Worm (Caenorhabditis elegans): ENCODE results near the gene Y75B8A.25.

The Y75B8A.25 gene

ce11 chrIII:12303084-12303483 is 29.2 kb downstream of the Y75B8A.25 start, which contains the start of gene mrp-8:
Gene mrp-8, minus strand, starts transcription at chrIII:12303184.
- TF ChIP-seq hmbx-1 (tag; optimal IDR thresholded peaks at IDR 0.05) (no peak), ceh-13 (GFP tag; optimal IDR thresholded peaks at IDR 0.05) (no peak), hmg-4 (GFP tag; optimal IDR thresholded peaks at IDR 0.05) (no peak), tbx-11 (GFP tag; IDR thresholded peaks at IDR 0.05) (no peak), tra-4 (tag; optimal IDR thresholded peaks at IDR 0.05) (no peak), F13C5.2 (tag; optimal IDR thresholded peaks at IDR 0.05) (no peak), flt-1 (GFP tag; IDR thresholded peaks at IDR 0.05) (no peak), ets-7 (tag; optimal IDR thresholded peaks at IDR 0.05) (no peak), ama-1 (optimal IDR thresholded peaks at IDR 0.05) (no peak), ceh-36 (tag; optimal IDR thresholded peaks at IDR 0.05) (no peak), tbx-37 (GFP tag; conservative IDR thresholded peaks at IDR 0.05) (no peak), pes-1 (GFP tag; IDR thresholded peaks at IDR 0.05) (no peak), sea-1 (GFP tag; conservative IDR thresholded peaks at IDR 0.05) (no peak), B0310.2 (tag; optimal IDR thresholded peaks at IDR 0.05) (no peak), aly-1 (tag; optimal IDR thresholded peaks at IDR 0.05) (no peak), hnd-1 (tag; optimal IDR thresholded peaks at IDR 0.05) (no peak), scrt-1 (GFP tag; IDR thresholded peaks at IDR 0.05) (no peak)

- no peak for TF ChIP-seq flt-1 (GFP tag; IDR thresholded peaks at IDR 0.05)
- TF ChIP-seq pes-1 (GFP tag; IDR thresholded peaks at IDR 0.05): no peak
- no peak for TF ChIP-seq B0310.2 (tag; optimal IDR thresholded peaks at IDR 0.05)
- no peak for TF ChIP-seq hmbx-1 (tag; optimal IDR thresholded peaks at IDR 0.05)
- TF ChIP-seq tbx-11 (GFP tag; IDR thresholded peaks at IDR 0.05): no peak
- TF ChIP-seq scrt-1 (GFP tag; IDR thresholded peaks at IDR 0.05): no peak
- TF ChIP-seq ceh-13 (GFP tag; optimal IDR thresholded peaks at IDR 0.05): no peak
- TF ChIP-seq ets-7 (tag; optimal IDR thresholded peaks at IDR 0.05): no peak
Measured at ce11 chrIII:12304805-12305377, 31.1 kb downstream of the Y75B8A.25 start.

ce11 chrIII:12307475-12307874 is 33.6 kb downstream of the Y75B8A.25 start, which contains the start of gene pqn-92:
Gene pqn-92, plus strand, starts transcription at chrIII:12307781.
- TF ChIP-seq ceh-36 (tag; optimal IDR thresholded peaks at IDR 0.05) (no peak), sea-1 (GFP tag; conservative IDR thresholded peaks at IDR 0.05) (no peak), scrt-1 (GFP tag; IDR thresholded peaks at IDR 0.05) (no peak), tbx-37 (GFP tag; conservative IDR thresholded peaks at IDR 0.05) (no peak)

ce11 chrIII:12312886-12313285 is 39.0 kb downstream of the Y75B8A.25 start, which contains the start of gene Y75B8A.39:
Gene Y75B8A.39, plus strand, starts transcription at chrIII:12313186.
- no peak for TF ChIP-seq pes-1 (GFP tag; IDR thresholded peaks at IDR 0.05)
- no peak for TF ChIP-seq B0310.2 (tag; optimal IDR thresholded peaks at IDR 0.05)
- TF ChIP-seq hmg-4 (GFP tag; optimal IDR thresholded peaks at IDR 0.05): no peak
- TF ChIP-seq flt-1 (GFP tag; IDR thresholded peaks at IDR 0.05): no peak
- TF ChIP-seq ets-7 (tag; optimal IDR thresholded peaks at IDR 0.05): no peak
- TF ChIP-seq F13C5.2 (tag; optimal IDR thresholded peaks at IDR 0.05): no peak
- no peak for TF ChIP-seq ceh-13 (GFP tag; optimal IDR thresholded peaks at IDR 0.05)
- TF ChIP-seq sea-1 (GFP tag; conservative IDR thresholded peaks at IDR 0.05): no peak
- TF ChIP-seq ama-1 (optimal IDR thresholded peaks at IDR 0.05): no peak
- no peak for TF ChIP-seq ceh-36 (tag; optimal IDR thresholded peaks at IDR 0.05)
- TF ChIP-seq tbx-37 (GFP tag; conservative IDR thresholded peaks at IDR 0.05): no peak
- no peak for TF ChIP-seq hmbx-1 (tag; optimal IDR thresholded peaks at IDR 0.05)
- TF ChIP-seq hnd-1 (tag; optimal IDR thresholded peaks at IDR 0.05): no peak
- no peak for TF ChIP-seq tbx-11 (GFP tag; IDR thresholded peaks at IDR 0.05)
- TF ChIP-seq tra-4 (tag; optimal IDR thresholded peaks at IDR 0.05): no peak
- TF ChIP-seq scrt-1 (GFP tag; IDR thresholded peaks at IDR 0.05): no peak
- TF ChIP-seq aly-1 (tag; optimal IDR thresholded peaks at IDR 0.05): no peak

ce11 chrIII:12315179-12315578 is 41.3 kb downstream of the Y75B8A.25 start, which contains the start of gene Y75B8A.37:
Gene Y75B8A.37, plus strand, starts transcription at chrIII:12315479.
- no peak for TF ChIP-seq hmbx-1 (tag; optimal IDR thresholded peaks at IDR 0.05)
- no peak for TF ChIP-seq B0310.2 (tag; optimal IDR thresholded peaks at IDR 0.05)
- TF ChIP-seq F13C5.2 (tag; optimal IDR thresholded peaks at IDR 0.05): no peak
- TF ChIP-seq aly-1 (tag; optimal IDR thresholded peaks at IDR 0.05): no peak
- TF ChIP-seq tra-4 (tag; optimal IDR thresholded peaks at IDR 0.05): no peak
- TF ChIP-seq pes-1 (GFP tag; IDR thresholded peaks at IDR 0.05): no peak
- no peak for TF ChIP-seq flt-1 (GFP tag; IDR thresholded peaks at IDR 0.05)
- TF ChIP-seq sea-1 (GFP tag; conservative IDR thresholded peaks at IDR 0.05): no peak
- TF ChIP-seq ama-1 (optimal IDR thresholded peaks at IDR 0.05): no peak
- TF ChIP-seq ceh-36 (tag; optimal IDR thresholded peaks at IDR 0.05): no peak
- TF ChIP-seq scrt-1 (GFP tag; IDR thresholded peaks at IDR 0.05): no peak

ce11 chrIII:12317492-12317891 is 43.7 kb downstream of the Y75B8A.25 start:
- no peak for TF ChIP-seq hmbx-1 (tag; optimal IDR thresholded peaks at IDR 0.05)
- no peak for TF ChIP-seq flt-1 (GFP tag; IDR thresholded peaks at IDR 0.05)
- TF ChIP-seq hnd-1 (tag; optimal IDR thresholded peaks at IDR 0.05): no peak
- no peak for TF ChIP-seq tbx-37 (GFP tag; conservative IDR thresholded peaks at IDR 0.05)
- no peak for TF ChIP-seq scrt-1 (GFP tag; IDR thresholded peaks at IDR 0.05)
- TF ChIP-seq F13C5.2 (tag; optimal IDR thresholded peaks at IDR 0.05): no peak
- TF ChIP-seq tbx-11 (GFP tag; IDR thresholded peaks at IDR 0.05): no peak
- no peak for TF ChIP-seq aly-1 (tag; optimal IDR thresholded peaks at IDR 0.05)
- TF ChIP-seq B0310.2 (tag; optimal IDR thresholded peaks at IDR 0.05): no peak
- TF ChIP-seq tra-4 (tag; optimal IDR thresholded peaks at IDR 0.05): no peak
- no peak for TF ChIP-seq ets-7 (tag; optimal IDR thresholded peaks at IDR 0.05)
- TF ChIP-seq ceh-13 (GFP tag; optimal IDR thresholded peaks at IDR 0.05): no peak
- no peak for TF ChIP-seq ama-1 (optimal IDR thresholded peaks at IDR 0.05)
- TF ChIP-seq ceh-36 (tag; optimal IDR thresholded peaks at IDR 0.05): no peak
- TF ChIP-seq pes-1 (GFP tag; IDR thresholded peaks at IDR 0.05): no peak
- TF ChIP-seq hmg-4 (GFP tag; optimal IDR thresholded peaks at IDR 0.05): no peak
- TF ChIP-seq sea-1 (GFP tag; conservative IDR thresholded peaks at IDR 0.05): no peak

- TF ChIP-seq tbx-11 (GFP tag; IDR thresholded peaks at IDR 0.05): no peak
- no peak for TF ChIP-seq F13C5.2 (tag; optimal IDR thresholded peaks at IDR 0.05)
- no peak for TF ChIP-seq ama-1 (optimal IDR thresholded peaks at IDR 0.05)
- no peak for TF ChIP-seq tbx-37 (GFP tag; conservative IDR thresholded peaks at IDR 0.05)
- no peak for TF ChIP-seq hmbx-1 (tag; optimal IDR thresholded peaks at IDR 0.05)
Measured at ce11 chrIII:12318794-12319193, 45.0 kb downstream of the Y75B8A.25 start, which contains the start of gene Y75B8A.28. Gene Y75B8A.28, plus strand, starts transcription at chrIII:12319089.
